Fruit fly (Drosophila melanogaster) whole organism, embryonic: Measurements from ENCODE around the gene Sfp38D.

Experiments used
- CG18476 ChIP-seq: fragments of 200-800 bp; sonication (Bioruptor generic); optimal IDR thresholded peaks from 2 replicates; lab custom pipeline; 2016; ENCODE audit warnings: missing biosample characterization, mild to moderate bottlenecking, missing genetic modification characterization
- CG30403 ChIP-seq: fragments of 200-800 bp; sonication (Bioruptor generic); optimal IDR thresholded peaks from 3 replicates; lab custom pipeline; 2016; ENCODE audit warnings: missing biosample characterization, missing genetic modification characterization
- CG6175 ChIP-seq: fragments of 200-800 bp; sonication (Bioruptor generic); IDR thresholded peaks from 3 replicates; pipeline ENCODE4 v1.3.6; 2022; ENCODE audit warnings: missing biosample characterization, missing genetic modification characterization
- HLH3B ChIP-seq: fragments of 200-800 bp; sonication (Bioruptor generic); IDR thresholded peaks from 2 replicates; pipeline ENCODE4 v1.3.6; 2022; ENCODE audit warnings: missing biosample characterization, missing genetic modification characterization
- HLHmδ ChIP-seq: fragments of 200-800 bp; sonication (Bioruptor generic); optimal IDR thresholded peaks from 2 replicates; lab custom pipeline; 2018; ENCODE audit warnings: missing biosample characterization, mild to moderate bottlenecking, missing genetic modification characterization, moderate library complexity
- gsb-n ChIP-seq: fragments of 200-800 bp; sonication (Bioruptor generic); optimal IDR thresholded peaks from 3 replicates; lab custom pipeline; 2018; ENCODE audit warnings: missing biosample characterization, mild to moderate bottlenecking, missing genetic modification characterization
- pzg ChIP-seq: fragments of 200-800 bp; sonication (Bioruptor generic); optimal IDR thresholded peaks from 3 replicates; lab custom pipeline; 2018; ENCODE audit warnings: missing biosample characterization, mild to moderate bottlenecking, missing genetic modification characterization, moderate library complexity
- sd ChIP-seq: fragments of 200-800 bp; sonication (Bioruptor generic); optimal IDR thresholded peaks from 3 replicates; lab custom pipeline; 2018; ENCODE audit warnings: missing biosample characterization, mild to moderate bottlenecking, missing genetic modification characterization, moderate library complexity
- seq ChIP-seq: fragments of 200-800 bp; sonication (Bioruptor generic); IDR thresholded peaks from 2 replicates; pipeline ENCODE4 v1.3.6; 2022; ENCODE audit warnings: missing biosample characterization, missing genetic modification characterization

DNA sequence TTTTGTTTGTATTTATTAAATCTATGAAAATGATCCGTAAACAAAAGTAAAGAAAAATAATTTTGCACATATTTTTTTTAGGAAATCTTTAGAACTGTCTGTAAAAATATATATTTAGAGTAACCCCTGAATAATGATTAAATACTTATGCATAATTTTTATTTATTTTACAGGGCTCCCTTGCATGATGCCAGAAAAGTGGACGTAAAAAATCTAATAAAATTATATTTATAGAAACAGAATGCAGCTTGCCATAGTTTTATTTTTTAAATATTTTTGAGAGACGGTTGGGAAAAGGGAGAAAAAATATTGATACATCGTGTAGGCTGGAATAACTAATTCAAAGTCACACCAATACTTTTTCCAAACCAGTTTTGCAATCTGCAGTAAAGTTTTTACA, 7.9 kb downstream of the Sfp38D start, which contains the start of gene CG18810:
- TF ChIP-seq seq (GFP tag; lab: Robert Waterston, UW) (no peak), CG6175 (GFP tag; lab: Robert Waterston, UW) (no peak), HLH3B (GFP tag; lab: Robert Waterston, UW) (no peak), sd (tag; lab: Kevin White, UChicago) (no peak), CG18476 (GFP tag; lab: Kevin White, UChicago) (no peak), pzg (GFP tag; lab: Kevin White, UChicago) (no peak), CG30403 (GFP tag; lab: Kevin White, UChicago) (no peak), gsb-n (no peak), HLHmδ (GFP tag; lab: Kevin White, UChicago) (no peak)
